Worm (Caenorhabditis elegans): ENCODE results near the gene rps-16.
"Not testable (repeated sequence)": the region's sequence is repeated elsewhere in the genome, so short reads cannot be mapped to it uniquely, and the experiment has no call there.

Gene rps-16

ce11 chrV:15000055-15000704, at the start of gene rps-16:
rps-16 (minus strand) TSS chrV:15000541.
- TF ChIP-seq elt-2 (tag; optimal IDR thresholded peaks at IDR 0.05) (no peak), unc-39 (tag; optimal IDR thresholded peaks at IDR 0.05) (no peak), jun-1 (tag; optimal IDR thresholded peaks at IDR 0.05) (no peak), ceh-9 (tag; optimal IDR thresholded peaks at IDR 0.05) (no peak), fos-1 (tag; optimal IDR thresholded peaks at IDR 0.05) (no peak), ceh-28 (tag; optimal IDR thresholded peaks at IDR 0.05) (no peak), fkh-10 (GFP tag; optimal IDR thresholded peaks at IDR 0.05) (no peak)

- TF ChIP-seq elt-2 (tag; optimal IDR thresholded peaks at IDR 0.05) = peak; percentile 4
- no peak for TF ChIP-seq eor-1 (tag; optimal IDR thresholded peaks at IDR 0.05)
Observed at ce11 chrV:15048107-15048506, 47.8 kb upstream of the rps-16 start, which contains the start of gene sdc-3. sdc-3 (minus strand) TSS chrV:15048207.

- TF ChIP-seq fkh-2 (tag; optimal IDR thresholded peaks at IDR 0.05); R02D3.7 (tag; optimal IDR thresholded peaks at IDR 0.05); sea-2 (GFP tag; optimal IDR thresholded peaks at IDR 0.05): not testable (repeated sequence)
Observed at ce11 chrV:15036769-15037168, 36.4 kb upstream of the rps-16 start, which contains the start of gene melo-3. melo-3 (minus strand) TSS chrV:15036869.

- TF ChIP-seq R02D3.7 (tag; optimal IDR thresholded peaks at IDR 0.05); unc-39 (tag; optimal IDR thresholded peaks at IDR 0.05); nhr-43 (tag; optimal IDR thresholded peaks at IDR 0.05; ENCODE audit: poor library complexity, severe bottlenecking): not testable (repeated sequence)
Observed at ce11 chrV:15031373-15031772, 31.0 kb upstream of the rps-16 start, which contains the start of gene cng-1. cng-1 (minus strand) TSS chrV:15031473.

ce11 chrV:15028896-15029519, 28.7 kb upstream of the rps-16 start, which contains the start of gene F14H8.8:
F14H8.8 (plus strand) TSS chrV:15029469.
- TF ChIP-seq nhr-23 (tag; optimal IDR thresholded peaks at IDR 0.05) (peak; percentile 23), eor-1 (tag; optimal IDR thresholded peaks at IDR 0.05) (no peak), mdl-1 (tag; optimal IDR thresholded peaks at IDR 0.05) (no peak), fkh-10 (GFP tag; optimal IDR thresholded peaks at IDR 0.05) (no peak), lin-15B (tag; optimal IDR thresholded peaks at IDR 0.05) (peak; percentile 6), ztf-4 (tag; optimal IDR thresholded peaks at IDR 0.05) (no peak), nhr-76 (tag; optimal IDR thresholded peaks at IDR 0.05) (no peak), tbx-2 (tag; optimal IDR thresholded peaks at IDR 0.05) (no peak), pqm-1 (tag; optimal IDR thresholded peaks at IDR 0.05) (no peak), snpc-4 (tag; optimal IDR thresholded peaks at IDR 0.05) (peak; percentile 93), nhr-25 (tag; optimal IDR thresholded peaks at IDR 0.05) (peak; percentile 62), nfya-1 (tag; optimal IDR thresholded peaks at IDR 0.05; ENCODE audit: insufficient read depth) (peak; percentile 32), unc-39 (tag; optimal IDR thresholded peaks at IDR 0.05) (no peak), daf-12 (tag; optimal IDR thresholded peaks at IDR 0.05) (no peak), nhr-28 (tag; optimal IDR thresholded peaks at IDR 0.05) (no peak), mml-1 (tag; optimal IDR thresholded peaks at IDR 0.05) (no peak), ZK546.5 (tag; optimal IDR thresholded peaks at IDR 0.05) (no peak), pha-4 (tag; optimal IDR thresholded peaks at IDR 0.05) (no peak), nhr-43 (tag; optimal IDR thresholded peaks at IDR 0.05; ENCODE audit: poor library complexity, severe bottlenecking) (peak; percentile 3)

ce11 chrV:15023544-15023943, 23.2 kb upstream of the rps-16 start, which contains the start of gene F14H8.4:
F14H8.4 (plus strand) TSS chrV:15023844.
- TF ChIP-seq snpc-4 (tag; optimal IDR thresholded peaks at IDR 0.05) (no peak), elt-2 (tag; optimal IDR thresholded peaks at IDR 0.05) (no peak), mdl-1 (tag; optimal IDR thresholded peaks at IDR 0.05) (no peak), unc-39 (tag; optimal IDR thresholded peaks at IDR 0.05) (no peak), unc-62 (GFP tag; optimal IDR thresholded peaks at IDR 0.05) (no peak), fkh-2 (tag; optimal IDR thresholded peaks at IDR 0.05) (no peak), ceh-16 (tag; optimal IDR thresholded peaks at IDR 0.05) (no peak), lsy-12 (tag; optimal IDR thresholded peaks at IDR 0.05) (no peak), elt-3 (tag; optimal IDR thresholded peaks at IDR 0.05) (no peak), nhr-67 (tag; optimal IDR thresholded peaks at IDR 0.05) (no peak)

Data from whole organism, L3 larva.